Worm (Caenorhabditis elegans): ENCODE measurements around the gene npax-3.

Gene npax-3

ce11 chrIV:10828049-10828448 lies at the start of gene npax-3:
Gene npax-3 (minus strand): TSS chrIV:10828149.
- TF ChIP-seq lsy-2 (tag; optimal IDR thresholded peaks at IDR 0.05), result no peak
- no peak for TF ChIP-seq peb-1 (tag; optimal IDR thresholded peaks at IDR 0.05)
- TF ChIP-seq aly-2 (tag; optimal IDR thresholded peaks at IDR 0.05), result no peak
- TF ChIP-seq ceh-16 (tag; optimal IDR thresholded peaks at IDR 0.05), result no peak
- TF ChIP-seq nhr-23 (tag; optimal IDR thresholded peaks at IDR 0.05), result no peak

ce11 chrIV:10876844-10877243 lies 48.9 kb upstream of the npax-3 start, which contains the start of gene fipr-14:
Gene fipr-14 (plus strand): TSS chrIV:10877144.
- TF ChIP-seq aly-2 (tag; optimal IDR thresholded peaks at IDR 0.05) (no peak), nhr-21 (tag; optimal IDR thresholded peaks at IDR 0.05) (no peak), nhr-77 (tag; optimal IDR thresholded peaks at IDR 0.05) (no peak), sem-4 (tag; optimal IDR thresholded peaks at IDR 0.05) (no peak), lin-39 (tag; optimal IDR thresholded peaks at IDR 0.05) (no peak), unc-55 (GFP tag; optimal IDR thresholded peaks at IDR 0.05) (no peak), lin-13 (GFP tag; optimal IDR thresholded peaks at IDR 0.05) (no peak), gmeb-1 (tag; optimal IDR thresholded peaks at IDR 0.05) (no peak), ztf-11 (tag; optimal IDR thresholded peaks at IDR 0.05) (no peak), sma-3 (GFP tag; optimal IDR thresholded peaks at IDR 0.05) (no peak), nhr-12 (tag; optimal IDR thresholded peaks at IDR 0.05) (no peak)

- TF ChIP-seq ceh-16 (tag; optimal IDR thresholded peaks at IDR 0.05) (no peak), skn-1 (tag; optimal IDR thresholded peaks at IDR 0.05) (no peak), nhr-10 (tag; optimal IDR thresholded peaks at IDR 0.05) (no peak), C34F6.9 (tag; optimal IDR thresholded peaks at IDR 0.05) (no peak), mab-5 (tag; optimal IDR thresholded peaks at IDR 0.05) (no peak), lin-11 (tag; optimal IDR thresholded peaks at IDR 0.05) (no peak), F13H6.1 (tag; optimal IDR thresholded peaks at IDR 0.05) (no peak), ztf-4 (tag; optimal IDR thresholded peaks at IDR 0.05) (no peak), elt-3 (tag; optimal IDR thresholded peaks at IDR 0.05) (no peak)
Observed at ce11 chrIV:10874527-10874926, 46.6 kb upstream of the npax-3 start, which contains the start of gene F13E9.12. Gene F13E9.12 (minus strand): TSS chrIV:10874627.

ce11 chrIV:10870158-10870557 lies 42.2 kb upstream of the npax-3 start:
- TF ChIP-seq nhr-11 (tag; optimal IDR thresholded peaks at IDR 0.05) (no peak), nhr-77 (tag; optimal IDR thresholded peaks at IDR 0.05) (no peak), mbf-1 (tag; optimal IDR thresholded peaks at IDR 0.05) (no peak), Y55F3AM.14 (GFP tag; optimal IDR thresholded peaks at IDR 0.05) (no peak), nhr-237 (tag; optimal IDR thresholded peaks at IDR 0.05) (no peak), gmeb-1 (tag; optimal IDR thresholded peaks at IDR 0.05) (no peak), ztf-4 (tag; optimal IDR thresholded peaks at IDR 0.05) (no peak), lsy-2 (tag; optimal IDR thresholded peaks at IDR 0.05) (no peak), F13H6.1 (tag; optimal IDR thresholded peaks at IDR 0.05) (no peak), lin-39 (tag; optimal IDR thresholded peaks at IDR 0.05) (no peak), sma-9 (GFP tag; optimal IDR thresholded peaks at IDR 0.05) (no peak), sma-9 (tag; optimal IDR thresholded peaks at IDR 0.05) (no peak)

ce11 chrIV:10869642-10870041 lies 41.7 kb upstream of the npax-3 start:
- TF ChIP-seq nhr-11 (tag; optimal IDR thresholded peaks at IDR 0.05), result no peak
- no peak for TF ChIP-seq alr-1 (tag; optimal IDR thresholded peaks at IDR 0.05)
- TF ChIP-seq nhr-21 (tag; optimal IDR thresholded peaks at IDR 0.05), result no peak
- no peak for TF ChIP-seq mbf-1 (tag; optimal IDR thresholded peaks at IDR 0.05)
- TF ChIP-seq unc-39 (tag; optimal IDR thresholded peaks at IDR 0.05), result no peak
- no peak for TF ChIP-seq nhr-12 (tag; optimal IDR thresholded peaks at IDR 0.05)
- no peak for TF ChIP-seq skn-1 (tag; optimal IDR thresholded peaks at IDR 0.05)
- no peak for TF ChIP-seq unc-62 (GFP tag; optimal IDR thresholded peaks at IDR 0.05)
- TF ChIP-seq blmp-1 (tag; optimal IDR thresholded peaks at IDR 0.05; ENCODE audit: insufficient read depth), result no peak
- TF ChIP-seq sma-3 (GFP tag; optimal IDR thresholded peaks at IDR 0.05), result no peak
- no peak for TF ChIP-seq dmd-4 (tag; optimal IDR thresholded peaks at IDR 0.05)
- TF ChIP-seq nhr-10 (tag; optimal IDR thresholded peaks at IDR 0.05), result no peak
- no peak for TF ChIP-seq Y55F3AM.14 (GFP tag; optimal IDR thresholded peaks at IDR 0.05)
- no peak for TF ChIP-seq mdl-1 (tag; optimal IDR thresholded peaks at IDR 0.05)
- TF ChIP-seq nhr-237 (tag; optimal IDR thresholded peaks at IDR 0.05), result no peak
- TF ChIP-seq F13H6.1 (tag; optimal IDR thresholded peaks at IDR 0.05), result no peak

Data from whole organism, L2 larva.